Worm (Caenorhabditis elegans): ENCODE results near the gene F32D8.8.

Gene F32D8.8

ce11 chrV:10936681-10937080, 34.1 kb upstream of the F32D8.8 start, which contains the start of gene F17C11.12:
Gene F17C11.12, minus strand, starts transcription at chrV:10936920.
- no peak for TF ChIP-seq fkh-10 (GFP tag; optimal IDR thresholded peaks at IDR 0.05)
- peak; percentile 44 for TF ChIP-seq elt-2 (tag; optimal IDR thresholded peaks at IDR 0.05)

ce11 chrV:10932411-10932810, 29.8 kb upstream of the F32D8.8 start, which contains the start of gene F58B4.5:
Gene F58B4.5, plus strand, starts transcription at chrV:10932693.
- TF ChIP-seq hlh-8 (tag; optimal IDR thresholded peaks at IDR 0.05) (no peak), nhr-232 (tag; optimal IDR thresholded peaks at IDR 0.05) (no peak), ceh-45 (GFP tag; IDR thresholded peaks at IDR 0.05) (no peak), gmeb-2 (tag; optimal IDR thresholded peaks at IDR 0.05) (no peak), elt-2 (tag; optimal IDR thresholded peaks at IDR 0.05) (peak; percentile 63)

- TF ChIP-seq lim-6 (tag; optimal IDR thresholded peaks at IDR 0.05) (no peak), ceh-22 (tag; optimal IDR thresholded peaks at IDR 0.05) (no peak), hlh-6 (tag; optimal IDR thresholded peaks at IDR 0.05) (no peak), pax-1 (tag; optimal IDR thresholded peaks at IDR 0.05) (no peak), hlh-13 (GFP tag; optimal IDR thresholded peaks at IDR 0.05) (no peak), ceh-34 (tag; optimal IDR thresholded peaks at IDR 0.05) (no peak), lin-11 (tag; optimal IDR thresholded peaks at IDR 0.05) (no peak), K09A11.1 (tag; optimal IDR thresholded peaks at IDR 0.05; ENCODE audit: insufficient read depth) (no peak), fax-1 (tag; optimal IDR thresholded peaks at IDR 0.05) (no peak), odd-2 (tag; optimal IDR thresholded peaks at IDR 0.05) (no peak), syd-9 (tag; optimal IDR thresholded peaks at IDR 0.05) (no peak), hlh-30 (tag; optimal IDR thresholded peaks at IDR 0.05; ENCODE audit: insufficient read depth) (no peak), F13H6.1 (tag; optimal IDR thresholded peaks at IDR 0.05) (no peak), elt-2 (tag; optimal IDR thresholded peaks at IDR 0.05) (no peak), unc-86 (tag; optimal IDR thresholded peaks at IDR 0.05) (no peak)
These were observed 28.6 kb upstream of the F32D8.8 start, which contains the start of gene scvp-1 for ce11 chrV:10931189-10931588. Gene scvp-1, minus strand, starts transcription at chrV:10931289.

- no peak for TF ChIP-seq tbx-7 (tag; optimal IDR thresholded peaks at IDR 0.05)
- TF ChIP-seq ceh-6 (GFP tag; optimal IDR thresholded peaks at IDR 0.05) = no peak
- no peak for TF ChIP-seq ahr-1 (tag; optimal IDR thresholded peaks at IDR 0.05)
- TF ChIP-seq pros-1 (tag; optimal IDR thresholded peaks at IDR 0.05) = no peak
- no peak for TF ChIP-seq C08G9.2 (tag; optimal IDR thresholded peaks at IDR 0.05)
These were observed 26.9 kb upstream of the F32D8.8 start, which contains the start of gene F58B4.3 for ce11 chrV:10929511-10929910. Gene F58B4.3, plus strand, starts transcription at chrV:10929811.

- TF ChIP-seq pha-4 (tag; optimal IDR thresholded peaks at IDR 0.05) (no peak), lin-11 (tag; optimal IDR thresholded peaks at IDR 0.05) (no peak), ceh-19 (GFP tag; optimal IDR thresholded peaks at IDR 0.05) (no peak), elt-4 (tag; optimal IDR thresholded peaks at IDR 0.05) (no peak), ets-4 (tag; optimal IDR thresholded peaks at IDR 0.05) (no peak), che-1 (tag; optimal IDR thresholded peaks at IDR 0.05) (no peak), sox-2 (GFP tag; IDR thresholded peaks at IDR 0.05) (no peak), ceh-22 (tag; optimal IDR thresholded peaks at IDR 0.05) (no peak), nhr-232 (tag; optimal IDR thresholded peaks at IDR 0.05) (no peak), fkh-10 (GFP tag; optimal IDR thresholded peaks at IDR 0.05) (no peak), ceh-31 (tag; optimal IDR thresholded peaks at IDR 0.05) (no peak), ceh-45 (GFP tag; IDR thresholded peaks at IDR 0.05) (no peak), unc-86 (tag; optimal IDR thresholded peaks at IDR 0.05) (no peak), pax-1 (tag; optimal IDR thresholded peaks at IDR 0.05) (no peak), K02D7.2 (tag; optimal IDR thresholded peaks at IDR 0.05) (no peak), sdc-2 (tag; optimal IDR thresholded peaks at IDR 0.05) (no peak), C38D4.7 (GFP tag; optimal IDR thresholded peaks at IDR 0.05) (no peak)
These were observed 23.1 kb upstream of the F32D8.8 start for ce11 chrV:10925658-10926057.
